In genomic region chr3L:7961973-7962753, dm6 we compare ENCODE assay signal across 1 fruit fly cellular context.
TF ChIP-seq lines count a peak whose summit lies in the region.

No protein-coding gene starts in this region.

TF ChIP-seq in whole organism, embryonic, 481 proteins besides CTCF, POLR2A, EP300 and RAD21 (continued from another document):
- TF ChIP-seq Sox102F (GFP tag; optimal IDR thresholded peaks at IDR 0.05; lab: Kevin White, UChicago) (peak; percentile 29), CG7556 (GFP tag; optimal IDR thresholded peaks at IDR 0.05; lab: Kevin White, UChicago) (peak; percentile 52), CG4730 (GFP tag; IDR thresholded peaks at IDR 0.05; lab: Robert Waterston, UW) (no peak), Nf-YC (tag; optimal IDR thresholded peaks at IDR 0.05; lab: Kevin White, UChicago) (no peak), Med (GFP tag; lab: Kevin White, UChicago) (peak; percentile 44), onecut (GFP tag; IDR thresholded peaks at IDR 0.05; lab: Robert Waterston, UW) (peak; percentile 29; the same call in 1 of the 2 replicates), CG10267 (tag; optimal IDR thresholded peaks at IDR 0.05; lab: Kevin White, UChicago) (peak; percentile 45), CG7745 (tag; optimal IDR thresholded peaks at IDR 0.05; lab: Kevin White, UChicago) (peak; percentile 47), CG17568 (GFP tag; optimal IDR thresholded peaks at IDR 0.05; lab: Kevin White, UChicago) (peak; percentile 21), cad (GFP tag; optimal IDR thresholded peaks at IDR 0.05; lab: Kevin White, UChicago) (peak; percentile 9), ATbp (GFP tag; optimal IDR thresholded peaks at IDR 0.05; lab: Kevin White, UChicago) (peak; percentile 17), lab (GFP tag; optimal IDR thresholded peaks at IDR 0.05; lab: Kevin White, UChicago) (peak; percentile 23), Drgx (GFP tag; IDR thresholded peaks at IDR 0.05; lab: Robert Waterston, UW) (0 out of 2 replicates have a peak, but pooled peaks have one; percentile 18), CG8388 (GFP tag; optimal IDR thresholded peaks at IDR 0.05; lab: Kevin White, UChicago) (peak; percentile 38), Blimp-1 (GFP tag; optimal IDR thresholded peaks at IDR 0.05; lab: Kevin White, UChicago) (peak; percentile 51), fd96Cb (tag; optimal IDR thresholded peaks at IDR 0.05; lab: Kevin White, UChicago) (peak; percentile 39), pfk (GFP tag; optimal IDR thresholded peaks at IDR 0.05; lab: Kevin White, UChicago) (no peak), tll (GFP tag; optimal IDR thresholded peaks at IDR 0.05; lab: Kevin White, UChicago) (no peak), Xrp1 (GFP tag; IDR thresholded peaks at IDR 0.05; lab: Robert Waterston, UW) (peak; percentile 40; the same call in 1 of the 2 replicates), CG11085 (GFP tag; IDR thresholded peaks at IDR 0.05; lab: Robert Waterston, UW) (no peak), fru (optimal IDR thresholded peaks at IDR 0.05; lab: Kevin White, UChicago) (no peak), CG31441 (GFP tag; IDR thresholded peaks at IDR 0.05; lab: Robert Waterston, UW) (peak; percentile 58; the same call in 1 of the 2 replicates), Ssrp (tag; optimal IDR thresholded peaks at IDR 0.05; lab: Kevin White, UChicago) (peak; percentile 14), tap (tag; optimal IDR thresholded peaks at IDR 0.05; lab: Kevin White, UChicago) (peak; percentile 34), vvl (GFP tag; IDR thresholded peaks at IDR 0.05; lab: Robert Waterston, UW) (no peak), PHDP (tag; optimal IDR thresholded peaks at IDR 0.05; lab: Kevin White, UChicago) (peak; percentile 30), CG11504 (tag; optimal IDR thresholded peaks at IDR 0.05; lab: Kevin White, UChicago) (peak; percentile 73), Hr78 (GFP tag; optimal IDR thresholded peaks at IDR 0.05; lab: Kevin White, UChicago) (peak in 1 of 2 experiments; percentile 35), crol (GFP tag; IDR thresholded peaks at IDR 0.05; lab: Robert Waterston, UW) (peak; percentile 88), bbx (GFP tag; IDR thresholded peaks at IDR 0.05; lab: Robert Waterston, UW; ENCODE audit: partially characterized antibody) (no peak), hkb (optimal IDR thresholded peaks at IDR 0.05; lab: Kevin White, UChicago) (no peak), hkb (GFP tag; IDR thresholded peaks at IDR 0.05; lab: Robert Waterston, UW) (no peak), GATAe (GFP tag; conservative IDR thresholded peaks at IDR 0.05; lab: Robert Waterston, UW) (peak; percentile 64; the same call in 1 of the 2 replicates), CG11398 (GFP tag; optimal IDR thresholded peaks at IDR 0.05; lab: Kevin White, UChicago) (no peak), bsh (GFP tag; optimal IDR thresholded peaks at IDR 0.05; lab: Kevin White, UChicago) (peak in 1 of 2 experiments; percentile 18), wek (GFP tag; optimal IDR thresholded peaks at IDR 0.05; lab: Kevin White, UChicago) (peak; percentile 25), zfh1 (GFP tag; IDR thresholded peaks at IDR 0.05; lab: Robert Waterston, UW) (0 out of 3 replicates have a peak, but pooled peaks have one; percentile 7), z (GFP tag; IDR thresholded peaks at IDR 0.05; lab: Robert Waterston, UW) (peak; percentile 23; the same call in 1 of the 3 replicates), CG13775 (GFP tag; optimal IDR thresholded peaks at IDR 0.05; lab: Kevin White, UChicago) (peak; percentile 1), CoRest (tag; optimal IDR thresholded peaks at IDR 0.05; lab: Kevin White, UChicago) (peak; percentile 57), jigr1 (GFP tag; IDR thresholded peaks at IDR 0.05; lab: Robert Waterston, UW) (no peak), chif (GFP tag; optimal IDR thresholded peaks at IDR 0.05; lab: Kevin White, UChicago) (no peak), gem (tag; optimal IDR thresholded peaks at IDR 0.05; lab: Kevin White, UChicago) (peak; percentile 62), ci (GFP tag; IDR thresholded peaks at IDR 0.05; lab: Robert Waterston, UW) (0 out of 3 replicates have a peak, but pooled peaks have one; percentile 47), twi (tag; optimal IDR thresholded peaks at IDR 0.05; lab: Kevin White, UChicago) (peak; percentile 18), exex (tag; optimal IDR thresholded peaks at IDR 0.05; lab: Kevin White, UChicago) (peak; percentile 100), sens (GFP tag; lab: Kevin White, UChicago) (peak; percentile 71), zfh2 (GFP tag; optimal IDR thresholded peaks at IDR 0.05; lab: Kevin White, UChicago) (no peak), nerfin-1 (tag; optimal IDR thresholded peaks at IDR 0.05; lab: Kevin White, UChicago) (peak; percentile 8), amos (GFP tag; IDR thresholded peaks at IDR 0.05; lab: Robert Waterston, UW; ENCODE audit: partially characterized antibody) (no peak), CG10431 (GFP tag; optimal IDR thresholded peaks at IDR 0.05; lab: Kevin White, UChicago) (peak; percentile 54), CG12659 (GFP tag; optimal IDR thresholded peaks at IDR 0.05; lab: Kevin White, UChicago) (peak; percentile 23), CrebB (tag; optimal IDR thresholded peaks at IDR 0.05; lab: Kevin White, UChicago) (no peak), Lim3 (GFP tag; IDR thresholded peaks at IDR 0.05; lab: Robert Waterston, UW) (peak; percentile 77; the same call in 1 of the 2 replicates), CG2678 (tag; optimal IDR thresholded peaks at IDR 0.05; lab: Kevin White, UChicago) (peak; percentile 70), Asciz (GFP tag; optimal IDR thresholded peaks at IDR 0.05; lab: Kevin White, UChicago) (peak; percentile 27), phol (tag; optimal IDR thresholded peaks at IDR 0.05; lab: Kevin White, UChicago) (peak; percentile 54), lola (GFP tag; optimal IDR thresholded peaks at IDR 0.05; lab: Kevin White, UChicago) (peak in 1 of 3 experiments; percentile 65), CG12769 (tag; optimal IDR thresholded peaks at IDR 0.05; lab: Kevin White, UChicago) (peak; percentile 5), bcd (GFP tag; optimal IDR thresholded peaks at IDR 0.05; lab: Kevin White, UChicago) (peak; percentile 7), salm (tag; optimal IDR thresholded peaks at IDR 0.05; lab: Kevin White, UChicago) (peak; percentile 84), CG15696 (tag; optimal IDR thresholded peaks at IDR 0.05; lab: Kevin White, UChicago) (peak; percentile 19), nom (GFP tag; optimal IDR thresholded peaks at IDR 0.05; lab: Kevin White, UChicago) (peak; percentile 17), Ets65A (GFP tag; lab: Kevin White, UChicago) (no peak), sr (GFP tag; IDR thresholded peaks at IDR 0.05; lab: Robert Waterston, UW) (0 out of 3 replicates have a peak, but pooled peaks have one; percentile 37), grn (GFP tag; optimal IDR thresholded peaks at IDR 0.05; lab: Kevin White, UChicago) (peak; percentile 79), CG13424 (tag; optimal IDR thresholded peaks at IDR 0.05; lab: Kevin White, UChicago) (peak; percentile 48), CG6254 (GFP tag; optimal IDR thresholded peaks at IDR 0.05; lab: Kevin White, UChicago) (peak; percentile 37), sd (tag; optimal IDR thresholded peaks at IDR 0.05; lab: Kevin White, UChicago) (no peak), CG10366 (GFP tag; IDR thresholded peaks at IDR 0.05; lab: Robert Waterston, UW) (no peak), oc (tag; optimal IDR thresholded peaks at IDR 0.05; lab: Kevin White, UChicago) (no peak), CG8924 (tag; optimal IDR thresholded peaks at IDR 0.05; lab: Kevin White, UChicago) (peak; percentile 50), CG17385 (GFP tag; optimal IDR thresholded peaks at IDR 0.05; lab: Kevin White, UChicago) (peak; percentile 21), CG34376 (GFP tag; optimal IDR thresholded peaks at IDR 0.05; lab: Kevin White, UChicago) (peak; percentile 53), unpg (GFP tag; optimal IDR thresholded peaks at IDR 0.05; lab: Kevin White, UChicago) (no peak), CG13296 (GFP tag; optimal IDR thresholded peaks at IDR 0.05; lab: Kevin White, UChicago) (no peak), ssp (GFP tag; IDR thresholded peaks at IDR 0.05; lab: Robert Waterston, UW) (no peak), CG14710 (tag; optimal IDR thresholded peaks at IDR 0.05; lab: Kevin White, UChicago) (peak; percentile 55), HLH3B (GFP tag; IDR thresholded peaks at IDR 0.05; lab: Robert Waterston, UW) (no peak), CG2712 (tag; optimal IDR thresholded peaks at IDR 0.05; lab: Kevin White, UChicago) (peak; percentile 68), slp2 (GFP tag; optimal IDR thresholded peaks at IDR 0.05; lab: Kevin White, UChicago) (no peak), Taf1 (GFP tag; IDR thresholded peaks at IDR 0.05; lab: Robert Waterston, UW) (no peak), dmrt99B (tag; optimal IDR thresholded peaks at IDR 0.05; lab: Kevin White, UChicago) (peak; percentile 59), kni (GFP tag; optimal IDR thresholded peaks at IDR 0.05; lab: Kevin White, UChicago) (peak; percentile 33), CG33557 (GFP tag; optimal IDR thresholded peaks at IDR 0.05; lab: Kevin White, UChicago) (peak; percentile 3), CG18262 (tag; optimal IDR thresholded peaks at IDR 0.05; lab: Kevin White, UChicago) (peak; percentile 86), CG9727 (GFP tag; optimal IDR thresholded peaks at IDR 0.05; lab: Kevin White, UChicago) (peak; percentile 36), CG1602 (GFP tag; optimal IDR thresholded peaks at IDR 0.05; lab: Kevin White, UChicago) (peak; percentile 1), Vsx1 (GFP tag; optimal IDR thresholded peaks at IDR 0.05; lab: Kevin White, UChicago) (peak; percentile 74), croc (GFP tag; conservative IDR thresholded peaks at IDR 0.05; lab: Robert Waterston, UW) (no peak), CG30403 (GFP tag; optimal IDR thresholded peaks at IDR 0.05; lab: Kevin White, UChicago) (peak; percentile 19), CG32532 (GFP tag; IDR thresholded peaks at IDR 0.05; lab: Robert Waterston, UW) (0 out of 2 replicates have a peak, but pooled peaks have one; percentile 15), run (tag; optimal IDR thresholded peaks at IDR 0.05; lab: Kevin White, UChicago) (peak; percentile 23), MTF-1 (GFP tag; optimal IDR thresholded peaks at IDR 0.05; lab: Kevin White, UChicago; ENCODE audit: borderline replicate concordance) (peak; percentile 2), CG17361 (GFP tag; IDR thresholded peaks at IDR 0.05; lab: Robert Waterston, UW) (peak; percentile 74), luna (GFP tag; optimal IDR thresholded peaks at IDR 0.05; lab: Kevin White, UChicago) (no peak), CG14965 (GFP tag; optimal IDR thresholded peaks at IDR 0.05; lab: Kevin White, UChicago; ENCODE audit: borderline replicate concordance) (no peak), sens-2 (GFP tag; IDR thresholded peaks at IDR 0.05; lab: Robert Waterston, UW) (peak; percentile 31; the same call in 1 of the 2 replicates), mld (GFP tag; IDR thresholded peaks at IDR 0.05; lab: Robert Waterston, UW; ENCODE audit: partially characterized antibody) (no peak), her (GFP tag; optimal IDR thresholded peaks at IDR 0.05; lab: Kevin White, UChicago) (no peak), MESR4 (GFP tag; optimal IDR thresholded peaks at IDR 0.05; lab: Kevin White, UChicago) (no peak), nmo (GFP tag; optimal IDR thresholded peaks at IDR 0.05; lab: Kevin White, UChicago) (peak; percentile 67), CG4328 (GFP tag; optimal IDR thresholded peaks at IDR 0.05; lab: Kevin White, UChicago) (no peak), fd64A (GFP tag; optimal IDR thresholded peaks at IDR 0.05; lab: Kevin White, UChicago) (peak; percentile 71), dmrt11E (tag; optimal IDR thresholded peaks at IDR 0.05; lab: Kevin White, UChicago) (peak; percentile 16), CG2202 (tag; optimal IDR thresholded peaks at IDR 0.05; lab: Kevin White, UChicago) (peak; percentile 24), CG4707 (GFP tag; optimal IDR thresholded peaks at IDR 0.05; lab: Kevin White, UChicago) (peak; percentile 5), CG7839 (tag; optimal IDR thresholded peaks at IDR 0.05; lab: Kevin White, UChicago) (peak; percentile 44), CG17829 (tag; optimal IDR thresholded peaks at IDR 0.05; lab: Kevin White, UChicago) (peak; percentile 57), CG10979 (tag; optimal IDR thresholded peaks at IDR 0.05; lab: Kevin White, UChicago) (peak; percentile 48), CG12155 (GFP tag; optimal IDR thresholded peaks at IDR 0.05; lab: Kevin White, UChicago) (no peak)
